Fruit fly (Drosophila melanogaster) S2 (cell line): ENCODE measurements around the gene vilya.

Source experiments
- CG8478 ChIP-seq: fragments of >200 bp; optimal IDR thresholded peaks from 2 replicates; lab custom pipeline; 2018
- CTCF ChIP-seq, 2 experiments: fragments of >200 bp; optimal IDR thresholded peaks; 2 replicates each; lab custom pipeline; 2018

DNA sequence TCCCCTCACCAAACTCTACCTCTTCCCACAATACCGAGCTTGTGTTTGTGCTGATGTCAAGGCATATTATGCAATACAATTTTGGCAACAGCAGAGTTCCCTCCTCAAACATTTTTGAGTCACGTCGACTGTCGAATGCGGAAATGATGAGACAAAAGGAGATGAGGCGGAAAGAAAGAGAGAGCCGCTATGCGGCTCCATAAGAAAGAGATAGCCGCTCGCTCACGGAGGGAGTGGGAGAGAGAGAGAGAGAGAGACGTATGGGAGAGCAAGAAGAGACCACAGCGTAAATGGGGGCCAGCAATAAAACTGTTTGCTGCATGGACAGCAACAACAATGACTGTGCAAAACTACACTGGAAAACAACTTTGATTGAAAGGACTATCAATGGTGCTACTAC lies 39.0 kb downstream of the vilya start:
- TF ChIP-seq CG8478 = no peak
- TF ChIP-seq CTCF (optimal IDR thresholded peaks at IDR 0.05; lab: Kevin White, UChicago) = no peak
